Worm (Caenorhabditis elegans) whole organism, late embryonic: ENCODE measurements around the gene dpf-4.

Experiments
- C08G9.2 ChIP-seq: sonication (generic microtip); optimal IDR thresholded peaks from 2 replicates; lab custom pipeline; 2016; ENCODE audit warnings: mild to moderate bottlenecking, missing genetic modification characterization, moderate library complexity, missing compliant biosample characterization
- C38D4.7 ChIP-seq: fragments of 200-800 bp; sonication (Bioruptor generic); optimal IDR thresholded peaks from 2 replicates; lab custom pipeline; 2018; ENCODE audit warnings: mild to moderate bottlenecking, missing genetic modification characterization, moderate library complexity, missing compliant biosample characterization
- K09A11.1 ChIP-seq: sonication (generic microtip); optimal IDR thresholded peaks from 2 replicates; lab custom pipeline; 2017; ENCODE audit warnings: antibody characterized with exemption, mild to moderate bottlenecking, missing genetic modification characterization, missing compliant biosample characterization; ENCODE audit not compliant: insufficient read depth
- ahr-1 ChIP-seq: sonication (generic microtip); optimal IDR thresholded peaks from 2 replicates; lab custom pipeline; 2016; ENCODE audit warnings: missing genetic modification characterization, missing compliant biosample characterization
- ceh-14 ChIP-seq: sonication (generic microtip); optimal IDR thresholded peaks from 2 replicates; lab custom pipeline; 2016; ENCODE audit warnings: missing genotype, missing genetic modification characterization, missing compliant biosample characterization
- ceh-18 ChIP-seq: sonication (generic microtip); optimal IDR thresholded peaks from 2 replicates; lab custom pipeline; 2016; ENCODE audit warnings: missing genetic modification characterization, missing compliant biosample characterization
- ceh-2 ChIP-seq: sonication (generic microtip); optimal IDR thresholded peaks from 2 replicates; lab custom pipeline; 2016; ENCODE audit warnings: missing genotype, missing genetic modification characterization, missing compliant biosample characterization
- ceh-22 ChIP-seq: sonication (generic microtip); optimal IDR thresholded peaks from 2 replicates; lab custom pipeline; 2017; ENCODE audit warnings: missing biosample characterization, missing genetic modification characterization
- ceh-31 ChIP-seq: sonication (generic microtip); optimal IDR thresholded peaks from 2 replicates; lab custom pipeline; 2016; ENCODE audit warnings: missing genetic modification characterization, missing compliant biosample characterization
- ceh-34 ChIP-seq: sonication (generic microtip); optimal IDR thresholded peaks from 2 replicates; lab custom pipeline; 2016; ENCODE audit warnings: mild to moderate bottlenecking, missing genetic modification characterization, missing compliant biosample characterization
- ceh-45 ChIP-seq: fragments of 200-800 bp; sonication (Bioruptor generic); IDR thresholded peaks from 2 replicates; pipeline ENCODE4 v1.3.6; 2022; ENCODE audit warnings: missing genetic modification reagents, missing genetic modification characterization, missing compliant biosample characterization
- ceh-48 ChIP-seq: sonication (generic microtip); optimal IDR thresholded peaks from 2 replicates; lab custom pipeline; 2016; ENCODE audit warnings: missing genetic modification characterization, inconsistent platforms, missing compliant biosample characterization
- ceh-6 ChIP-seq: fragments of 200-800 bp; sonication (Bioruptor generic); optimal IDR thresholded peaks from 2 replicates; lab custom pipeline; 2018; ENCODE audit warnings: mild to moderate bottlenecking, missing genetic modification characterization, missing compliant biosample characterization
- dmd-4 ChIP-seq: sonication (generic microtip); optimal IDR thresholded peaks from 2 replicates; lab custom pipeline; 2016; ENCODE audit warnings: borderline replicate concordance, missing genetic modification characterization, missing compliant biosample characterization
- dve-1 ChIP-seq: sonication (generic microtip); optimal IDR thresholded peaks from 2 replicates; lab custom pipeline; 2017; ENCODE audit warnings: antibody characterized with exemption, mild to moderate bottlenecking, missing genetic modification characterization, missing compliant biosample characterization
- elt-2 ChIP-seq: sonication (generic microtip); optimal IDR thresholded peaks from 2 replicates; lab custom pipeline; 2016; ENCODE audit warnings: missing genetic modification reagents, missing genetic modification characterization, missing compliant biosample characterization
- ets-4 ChIP-seq: sonication (generic microtip); optimal IDR thresholded peaks from 2 replicates; lab custom pipeline; 2016; ENCODE audit warnings: missing genetic modification characterization, missing compliant biosample characterization
- eyg-1 ChIP-seq: sonication (generic microtip); optimal IDR thresholded peaks from 2 replicates; lab custom pipeline; 2016; ENCODE audit warnings: missing genotype, missing genetic modification characterization, missing compliant biosample characterization
- fax-1 ChIP-seq: sonication (generic microtip); optimal IDR thresholded peaks from 2 replicates; lab custom pipeline; 2016; ENCODE audit warnings: missing genotype, missing genetic modification characterization, missing compliant biosample characterization
- fkh-6 ChIP-seq: sonication (generic microtip); optimal IDR thresholded peaks from 2 replicates; lab custom pipeline; 2016; ENCODE audit warnings: missing genetic modification characterization, missing compliant biosample characterization
- gmeb-2 ChIP-seq: sonication (generic microtip); optimal IDR thresholded peaks from 2 replicates; lab custom pipeline; 2016; ENCODE audit warnings: missing genetic modification characterization, inconsistent platforms, missing compliant biosample characterization
- hlh-13 ChIP-seq: fragments of 200-800 bp; sonication (Bioruptor generic); optimal IDR thresholded peaks from 2 replicates; lab custom pipeline; 2018; ENCODE audit warnings: mild to moderate bottlenecking, missing genetic modification characterization, missing compliant biosample characterization
- hlh-30 ChIP-seq: sonication (generic microtip); optimal IDR thresholded peaks from 2 replicates; lab custom pipeline; 2017; ENCODE audit warnings: antibody characterized with exemption, missing genetic modification characterization, missing compliant biosample characterization; ENCODE audit not compliant: insufficient read depth
- lin-11 ChIP-seq: fragments of 200-800 bp; sonication (Bioruptor generic); optimal IDR thresholded peaks from 2 replicates; lab custom pipeline; 2018; ENCODE audit warnings: mild to moderate bottlenecking, missing genetic modification characterization, missing compliant biosample characterization
- madf-2 ChIP-seq: sonication (generic microtip); optimal IDR thresholded peaks from 2 replicates; lab custom pipeline; 2017; ENCODE audit warnings: missing genetic modification characterization, missing compliant biosample characterization
- mec-3 ChIP-seq: sonication (generic microtip); optimal IDR thresholded peaks from 2 replicates; lab custom pipeline; 2016; ENCODE audit warnings: borderline replicate concordance, missing genetic modification characterization, missing compliant biosample characterization
- nfya-1 ChIP-seq: sonication (generic microtip); optimal IDR thresholded peaks from 2 replicates; lab custom pipeline; 2017; ENCODE audit warnings: missing genetic modification characterization, mild to moderate bottlenecking, missing compliant biosample characterization, antibody characterized with exemption, moderate library complexity
- nhr-11 ChIP-seq: fragments of 150-350 bp; optimal IDR thresholded peaks from 2 replicates; lab custom pipeline; 2014; ENCODE audit warnings: missing biosample characterization, missing genetic modification characterization
- nhr-232 ChIP-seq: sonication (generic microtip); optimal IDR thresholded peaks from 2 replicates; lab custom pipeline; 2016; ENCODE audit warnings: missing genetic modification characterization, missing compliant biosample characterization
- npax-4 ChIP-seq: sonication (generic microtip); optimal IDR thresholded peaks from 2 replicates; lab custom pipeline; 2016; ENCODE audit warnings: missing genetic modification characterization, missing compliant biosample characterization
- pag-3 ChIP-seq: sonication (generic microtip); optimal IDR thresholded peaks from 2 replicates; lab custom pipeline; 2016; ENCODE audit warnings: missing compliant biosample characterization, missing genetic modification characterization, borderline replicate concordance
- pax-1 ChIP-seq: fragments of 150-350 bp; optimal IDR thresholded peaks from 2 replicates; lab custom pipeline; 2014; ENCODE audit warnings: missing biosample characterization, missing genetic modification characterization
- pha-4 ChIP-seq: fragments of 150-350 bp; optimal IDR thresholded peaks from 2 replicates; lab custom pipeline; 2018; ENCODE audit warnings: missing biosample characterization, missing genetic modification reagents, missing genetic modification characterization
- pqm-1 ChIP-seq: sonication (generic microtip); optimal IDR thresholded peaks from 2 replicates; lab custom pipeline; 2016; ENCODE audit warnings: missing genetic modification characterization, missing compliant biosample characterization
- pros-1 ChIP-seq: fragments of 150-350 bp; optimal IDR thresholded peaks from 2 replicates; lab custom pipeline; 2014; ENCODE audit warnings: missing biosample characterization, missing genetic modification reagents, missing genetic modification characterization
- rnt-1 ChIP-seq: sonication (generic microtip); optimal IDR thresholded peaks from 2 replicates; lab custom pipeline; 2016; ENCODE audit warnings: missing genetic modification characterization, missing compliant biosample characterization
- sdc-2 ChIP-seq: sonication (generic microtip); optimal IDR thresholded peaks from 2 replicates; lab custom pipeline; 2016; ENCODE audit warnings: missing genotype, missing genetic modification characterization, missing compliant biosample characterization
- sox-4 ChIP-seq: sonication (generic microtip); optimal IDR thresholded peaks from 2 replicates; lab custom pipeline; 2017; ENCODE audit warnings: mild to moderate bottlenecking, missing genetic modification characterization, inconsistent platforms, missing compliant biosample characterization
- tbx-7 ChIP-seq: sonication (generic microtip); optimal IDR thresholded peaks from 2 replicates; lab custom pipeline; 2016; ENCODE audit warnings: missing genotype, missing genetic modification characterization, missing compliant biosample characterization
- unc-3 ChIP-seq, 2 experiments: fragments of 200-800 bp in 1 of 2; sonication (Bioruptor generic) in 1 of 2; sonication (generic microtip) in 1 of 2; conservative IDR thresholded peaks in 1 of 2; optimal IDR thresholded peaks in 1 of 2; 2 replicates each; pipeline versions ENCODE4 v1.3.6 to Lab custom; 2016 to 2022; ENCODE audit warnings: missing compliant biosample characterization in 2 of 2, missing genetic modification characterization in 2 of 2, missing genetic modification reagents in 1 of 2
- unc-55 ChIP-seq: sonication (generic microtip); optimal IDR thresholded peaks from 2 replicates; lab custom pipeline; 2017; ENCODE audit warnings: missing biosample characterization, missing genetic modification reagents, missing genetic modification characterization
- zip-5 ChIP-seq: sonication (generic microtip); optimal IDR thresholded peaks from 2 replicates; lab custom pipeline; 2016; ENCODE audit warnings: missing genetic modification characterization, missing compliant biosample characterization
- ztf-16 ChIP-seq: sonication (generic microtip); optimal IDR thresholded peaks from 2 replicates; lab custom pipeline; 2017; ENCODE audit warnings: missing genetic modification characterization, missing compliant biosample characterization

The dpf-4 gene

ce11 chrIII:5835163-5835871, 23.8 kb upstream of the dpf-4 start:
- TF ChIP-seq gmeb-2 (tag; lab: Kevin White, UChicago) (no peak), ceh-18 (tag; lab: Kevin White, UChicago) (peak; percentile 63), unc-55 (GFP tag; lab: Kevin White, UChicago) (no peak), pax-1 (no peak), ceh-31 (tag; lab: Kevin White, UChicago) (no peak), npax-4 (tag; lab: Kevin White, UChicago) (no peak), hlh-30 (no peak), zip-5 (tag; lab: Kevin White, UChicago) (no peak), pqm-1 (no peak), ceh-22 (tag; lab: Kevin White, UChicago) (no peak), C08G9.2 (peak; percentile 46), ceh-48 (tag; lab: Kevin White, UChicago) (no peak), K09A11.1 (no peak), hlh-13 (GFP tag; lab: Kevin White, UChicago) (no peak), pag-3 (tag; lab: Kevin White, UChicago) (no peak), ets-4 (tag; lab: Kevin White, UChicago) (peak; percentile 26), ceh-6 (no peak), ceh-34 (tag; lab: Kevin White, UChicago) (peak; percentile 23), unc-3 (GFP tag; conservative IDR thresholded peaks at IDR 0.05; lab: Robert Waterston, UW) (no peak), unc-3 (tag; optimal IDR thresholded peaks at IDR 0.05; lab: Kevin White, UChicago) (no peak), pha-4 (tag; lab: Kevin White, UChicago) (no peak), tbx-7 (tag; lab: Kevin White, UChicago) (no peak), rnt-1 (tag; lab: Kevin White, UChicago) (peak; percentile 49), nfya-1 (tag; lab: Kevin White, UChicago) (no peak), mec-3 (tag; lab: Kevin White, UChicago) (no peak), dve-1 (tag; lab: Kevin White, UChicago) (no peak), ceh-14 (tag; lab: Kevin White, UChicago) (no peak), ceh-2 (tag; lab: Kevin White, UChicago) (no peak), sox-4 (no peak), fax-1 (no peak), elt-2 (tag; lab: Kevin White, UChicago) (peak; percentile 89), nhr-232 (tag; lab: Kevin White, UChicago) (no peak), fkh-6 (tag; lab: Kevin White, UChicago) (no peak), ahr-1 (tag; lab: Kevin White, UChicago) (no peak), dmd-4 (tag; lab: Kevin White, UChicago) (no peak), C38D4.7 (no peak), ceh-45 (GFP tag; lab: Robert Waterston, UW) (no peak), lin-11 (tag; lab: Kevin White, UChicago) (no peak), eyg-1 (tag; lab: Kevin White, UChicago) (no peak), madf-2 (tag; lab: Kevin White, UChicago) (no peak)
- TF ChIP-seq, all 69 proteins: peak for 6

ce11 chrIII:5836261-5836660, 22.8 kb upstream of the dpf-4 start:
- TF ChIP-seq ceh-18 (tag; lab: Kevin White, UChicago) (no peak), nhr-11 (no peak), pros-1 (tag; lab: Kevin White, UChicago) (no peak), ceh-22 (tag; lab: Kevin White, UChicago) (no peak), gmeb-2 (tag; lab: Kevin White, UChicago) (no peak), nhr-232 (tag; lab: Kevin White, UChicago) (no peak), hlh-30 (no peak), ztf-16 (tag; lab: Kevin White, UChicago) (no peak), sdc-2 (tag; lab: Kevin White, UChicago) (no peak)
